Fruit fly (Drosophila melanogaster) whole organism, embryonic: ENCODE results near the gene CG14100.

Source experiments
- Ada2b ChIP-seq: fragments of 200-800 bp; sonication (Bioruptor generic); IDR thresholded peaks from 2 replicates; pipeline ENCODE4 v1.3.6; 2022; ENCODE audit warnings: missing biosample characterization, missing genetic modification characterization
- Blimp-1 ChIP-seq: fragments of 200-800 bp; sonication (Bioruptor generic); optimal IDR thresholded peaks from 3 replicates; lab custom pipeline; 2018; ENCODE audit warnings: missing biosample characterization, missing genetic modification characterization, mild to moderate bottlenecking, moderate library complexity, missing genetic modification reagents
- CG1024 ChIP-seq: fragments of 200-800 bp; sonication (Bioruptor generic); IDR thresholded peaks from 2 replicates; pipeline ENCODE4 v1.3.6; 2022; ENCODE audit warnings: missing biosample characterization, missing genetic modification characterization
- CG10267 ChIP-seq: fragments of 200-800 bp; sonication (Bioruptor generic); optimal IDR thresholded peaks from 2 replicates; lab custom pipeline; 2018; ENCODE audit warnings: missing biosample characterization, mild to moderate bottlenecking, missing genetic modification characterization, moderate library complexity
- CG10431 ChIP-seq: fragments of 200-800 bp; sonication (Bioruptor generic); optimal IDR thresholded peaks from 3 replicates; lab custom pipeline; 2018; ENCODE audit warnings: missing biosample characterization, mild to moderate bottlenecking, missing genetic modification characterization
- CG11085 ChIP-seq: fragments of 200-800 bp; sonication (Bioruptor generic); IDR thresholded peaks from 2 replicates; pipeline ENCODE4 v1.3.6; 2022; ENCODE audit warnings: missing biosample characterization, missing genetic modification characterization
- CG11695 ChIP-seq: fragments of 200-800 bp; sonication (Bioruptor generic); IDR thresholded peaks from 3 replicates; pipeline ENCODE4 v1.3.6; 2022; ENCODE audit warnings: missing biosample characterization, missing genetic modification characterization
- CG11723 ChIP-seq: fragments of 200-800 bp; sonication (Bioruptor generic); optimal IDR thresholded peaks from 2 replicates; lab custom pipeline; 2017; ENCODE audit warnings: missing biosample characterization, mild to moderate bottlenecking, missing genetic modification characterization
- CG12236 ChIP-seq: fragments of 200-800 bp; sonication (Bioruptor generic); optimal IDR thresholded peaks from 2 replicates; lab custom pipeline; 2016; ENCODE audit warnings: missing biosample characterization, missing genetic modification characterization
- CG12769 ChIP-seq: fragments of 200-800 bp; sonication (Bioruptor generic); optimal IDR thresholded peaks from 2 replicates; lab custom pipeline; 2019; ENCODE audit warnings: missing biosample characterization, mild to moderate bottlenecking, missing genetic modification characterization, moderate library complexity
- CG13424 ChIP-seq: fragments of 200-800 bp; sonication (Bioruptor generic); optimal IDR thresholded peaks from 2 replicates; lab custom pipeline; 2019; ENCODE audit warnings: missing biosample characterization, mild to moderate bottlenecking, missing genetic modification characterization, moderate library complexity
- CG13624 ChIP-seq: fragments of 200-800 bp; sonication (Bioruptor generic); optimal IDR thresholded peaks from 2 replicates; lab custom pipeline; 2016; ENCODE audit warnings: missing biosample characterization, missing genetic modification characterization
- CG18262 ChIP-seq: fragments of 200-800 bp; optimal IDR thresholded peaks from 3 replicates; lab custom pipeline; 2019; ENCODE audit warnings: missing biosample characterization, mild to moderate bottlenecking, missing genetic modification characterization, moderate library complexity
- CG2116 ChIP-seq: fragments of 200-800 bp; sonication (Bioruptor generic); optimal IDR thresholded peaks from 3 replicates; lab custom pipeline; 2018; ENCODE audit warnings: missing biosample characterization, mild to moderate bottlenecking, missing genetic modification characterization
- CG2129 ChIP-seq: fragments of 200-800 bp; sonication (Bioruptor generic); IDR thresholded peaks from 2 replicates; pipeline ENCODE4 v1.3.6; 2022; ENCODE audit warnings: missing biosample characterization, missing genetic modification characterization; ENCODE audit not compliant: partially characterized antibody
- CG30431 ChIP-seq: fragments of 200-800 bp; sonication (Bioruptor generic); optimal IDR thresholded peaks from 2 replicates; lab custom pipeline; 2017; ENCODE audit warnings: missing biosample characterization, missing genetic modification characterization
- CG3407 ChIP-seq: fragments of 200-800 bp; sonication (Bioruptor generic); optimal IDR thresholded peaks from 2 replicates; lab custom pipeline; 2018; ENCODE audit warnings: missing biosample characterization, mild to moderate bottlenecking, missing genetic modification characterization
- CG34422 ChIP-seq: fragments of 200-800 bp; sonication (Bioruptor generic); IDR thresholded peaks from 3 replicates; pipeline ENCODE4 v1.3.6; 2022; ENCODE audit warnings: missing biosample characterization, missing genetic modification characterization
- CG3726 ChIP-seq: fragments of 200-800 bp; sonication (Bioruptor generic); IDR thresholded peaks from 3 replicates; pipeline ENCODE4, ENCODE4 v1.3.6; 2022; ENCODE audit warnings: missing biosample characterization, missing genetic modification characterization
- CG3838 ChIP-seq: fragments of 200-800 bp; sonication (Bioruptor generic); optimal IDR thresholded peaks from 3 replicates; lab custom pipeline; 2016; ENCODE audit warnings: missing biosample characterization, missing genetic modification characterization
- CG3995 ChIP-seq: fragments of 200-800 bp; sonication (Bioruptor generic); optimal IDR thresholded peaks from 3 replicates; lab custom pipeline; 2016; ENCODE audit warnings: missing biosample characterization, missing genetic modification characterization
- CG4617 ChIP-seq: fragments of 200-800 bp; sonication (Bioruptor generic); optimal IDR thresholded peaks from 3 replicates; lab custom pipeline; 2016; ENCODE audit warnings: missing biosample characterization, missing genetic modification characterization, borderline replicate concordance
- CG4854 ChIP-seq: fragments of 200-800 bp; sonication (Bioruptor generic); optimal IDR thresholded peaks from 2 replicates; lab custom pipeline; 2016; ENCODE audit warnings: missing biosample characterization, missing genetic modification characterization, inconsistent platforms
- CG7786 ChIP-seq: fragments of 200-800 bp; sonication (Bioruptor generic); optimal IDR thresholded peaks from 2 replicates; lab custom pipeline; 2016; ENCODE audit warnings: missing biosample characterization, missing genetic modification characterization
- CG8290 ChIP-seq, 3 experiments: fragments of 200-800 bp; sonication (Bioruptor generic); optimal IDR thresholded peaks; 2 replicates each; lab custom pipeline; 2016 to 2019; ENCODE audit warnings: missing biosample characterization in 3 of 3, missing genetic modification characterization in 3 of 3, mild to moderate bottlenecking in 2 of 3, moderate library complexity in 1 of 3
- CG9437 ChIP-seq: fragments of 200-800 bp; sonication (Bioruptor generic); optimal IDR thresholded peaks from 2 replicates; lab custom pipeline; 2018; ENCODE audit warnings: missing biosample characterization, mild to moderate bottlenecking, missing genetic modification characterization
- CrebB ChIP-seq: fragments of 200-800 bp; sonication (Bioruptor generic); optimal IDR thresholded peaks from 3 replicates; lab custom pipeline; 2018; ENCODE audit warnings: missing biosample characterization, mild to moderate bottlenecking, missing genetic modification characterization
- Dad ChIP-seq: fragments of 200-800 bp; sonication (Bioruptor generic); optimal IDR thresholded peaks from 3 replicates; lab custom pipeline; 2016; ENCODE audit warnings: missing biosample characterization, missing genetic modification characterization
- E2f2 ChIP-seq: fragments of 200-800 bp; sonication (Bioruptor generic); IDR thresholded peaks from 2 replicates; pipeline ENCODE4 v1.3.6; 2022; ENCODE audit warnings: missing biosample characterization, missing genetic modification characterization
- MBD-R2 ChIP-seq: fragments of 200-800 bp; sonication (Bioruptor generic); IDR thresholded peaks from 2 replicates; pipeline ENCODE4 v1.3.6; 2022; ENCODE audit warnings: missing biosample characterization, missing genetic modification characterization
- MTF-1 ChIP-seq: fragments of 200-800 bp; sonication (Bioruptor generic); optimal IDR thresholded peaks from 2 replicates; lab custom pipeline; 2018; ENCODE audit warnings: missing biosample characterization, mild to moderate bottlenecking, missing genetic modification characterization, borderline replicate concordance
- Mrtf ChIP-seq: fragments of 200-800 bp; sonication (Bioruptor generic); IDR thresholded peaks from 3 replicates; pipeline ENCODE4 v1.3.6; 2022; ENCODE audit warnings: missing biosample characterization, missing genetic modification characterization
- Ptx1 ChIP-seq: fragments of 200-800 bp; sonication (Bioruptor generic); IDR thresholded peaks from 2 replicates; pipeline ENCODE4 v1.3.6; 2022; ENCODE audit warnings: missing biosample characterization, missing genetic modification characterization
- Side ChIP-seq: fragments of 200-800 bp; sonication (Bioruptor generic); optimal IDR thresholded peaks from 2 replicates; lab custom pipeline; 2016; ENCODE audit warnings: missing biosample characterization, missing genetic modification characterization
- Usf ChIP-seq: fragments of 200-800 bp; sonication (Bioruptor generic); optimal IDR thresholded peaks from 2 replicates; lab custom pipeline; 2017; ENCODE audit warnings: missing genotype, missing biosample characterization, missing genetic modification characterization
- chm ChIP-seq: fragments of 200-800 bp; sonication (Bioruptor generic); IDR thresholded peaks from 2 replicates; pipeline ENCODE4 v1.3.6; 2022; ENCODE audit warnings: missing biosample characterization, missing genetic modification characterization
- danr ChIP-seq: fragments of 200-800 bp; sonication (Bioruptor generic); IDR thresholded peaks from 2 replicates; pipeline ENCODE4 v1.3.6; 2022; ENCODE audit warnings: missing biosample characterization, missing genetic modification characterization
- dpn ChIP-seq, 2 experiments: fragments of 200-800 bp; sonication (Bioruptor generic); optimal IDR thresholded peaks; 3 replicates each; lab custom pipeline; 2016; ENCODE audit warnings: missing biosample characterization in 2 of 2, missing genetic modification characterization in 2 of 2
- gcm ChIP-seq: fragments of 200-800 bp; sonication (Bioruptor generic); optimal IDR thresholded peaks from 2 replicates; lab custom pipeline; 2019; ENCODE audit warnings: missing biosample characterization, mild to moderate bottlenecking, missing genetic modification characterization, moderate library complexity
- grau ChIP-seq: fragments of 200-800 bp; optimal IDR thresholded peaks from 3 replicates; lab custom pipeline; 2019; ENCODE audit warnings: missing biosample characterization, mild to moderate bottlenecking, missing genetic modification characterization, moderate library complexity
- ken ChIP-seq: fragments of 200-800 bp; sonication (Bioruptor generic); IDR thresholded peaks from 3 replicates; pipeline ENCODE4 v1.3.6; 2022; ENCODE audit warnings: missing biosample characterization, missing genetic modification characterization
- mirr ChIP-seq: fragments of 200-800 bp; sonication (Bioruptor generic); optimal IDR thresholded peaks from 3 replicates; lab custom pipeline; 2018; ENCODE audit warnings: missing biosample characterization, mild to moderate bottlenecking, missing genetic modification characterization
- pum ChIP-seq: fragments of 200-800 bp; sonication (Bioruptor generic); optimal IDR thresholded peaks from 2 replicates; lab custom pipeline; 2016; ENCODE audit warnings: missing biosample characterization, missing genetic modification characterization
- sd ChIP-seq: fragments of 200-800 bp; sonication (Bioruptor generic); optimal IDR thresholded peaks from 3 replicates; lab custom pipeline; 2018; ENCODE audit warnings: missing biosample characterization, mild to moderate bottlenecking, missing genetic modification characterization, moderate library complexity
- ssp ChIP-seq: fragments of 200-800 bp; sonication (Bioruptor generic); IDR thresholded peaks from 2 replicates; pipeline ENCODE4 v1.3.6; 2022; ENCODE audit warnings: missing biosample characterization, missing genetic modification characterization
- sug ChIP-seq: fragments of 200-800 bp; optimal IDR thresholded peaks from 2 replicates; lab custom pipeline; 2019; ENCODE audit warnings: missing biosample characterization, mild to moderate bottlenecking, missing genetic modification characterization, moderate library complexity
- trem ChIP-seq: fragments of 200-800 bp; optimal IDR thresholded peaks from 3 replicates; lab custom pipeline; 2019; ENCODE audit warnings: missing biosample characterization, mild to moderate bottlenecking, missing genetic modification characterization, moderate library complexity
- unc-4 ChIP-seq: fragments of 200-800 bp; sonication (Bioruptor generic); IDR thresholded peaks from 2 replicates; pipeline ENCODE4 v1.3.6; 2022; ENCODE audit warnings: missing biosample characterization, missing genetic modification characterization; ENCODE audit not compliant: partially characterized antibody
- vvl ChIP-seq: fragments of 200-800 bp; sonication (Bioruptor generic); IDR thresholded peaks from 2 replicates; pipeline ENCODE4 v1.3.6; 2022; ENCODE audit warnings: missing biosample characterization, missing genetic modification characterization
- wdn ChIP-seq: fragments of 200-800 bp; sonication (Bioruptor generic); IDR thresholded peaks from 2 replicates; pipeline ENCODE4 v1.3.6; 2022; ENCODE audit warnings: missing biosample characterization, missing genetic modification characterization
- zen2 ChIP-seq: fragments of 200-800 bp; sonication (Bioruptor generic); IDR thresholded peaks from 3 replicates; pipeline ENCODE4 v1.3.6; 2022; ENCODE audit warnings: missing biosample characterization, missing genetic modification characterization; ENCODE audit not compliant: partially characterized antibody

Gene CG14100

DNA sequence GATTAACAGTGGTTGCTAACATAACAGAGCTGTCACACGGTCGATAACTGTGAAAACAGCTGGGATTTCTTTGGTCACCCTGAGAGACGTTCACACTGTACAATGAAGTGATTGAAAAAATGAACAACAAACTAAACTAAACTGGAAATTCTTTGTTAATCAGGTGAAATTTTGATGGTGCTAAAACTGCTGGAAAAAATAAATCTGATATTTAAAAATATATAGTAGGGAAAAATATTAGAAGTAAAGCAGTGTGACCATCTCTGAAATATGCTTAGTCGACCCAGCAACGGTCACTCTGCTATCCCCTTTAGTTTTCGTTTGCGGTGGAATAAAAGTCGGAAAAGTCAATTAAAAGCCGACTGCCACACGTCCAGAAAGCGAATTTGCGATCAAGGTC lies 4.3 kb downstream of the CG14100 start, which contains the start of the genes CG9231 and CG9330 (continued):
- TF ChIP-seq CG30431 (GFP tag; lab: Kevin White, UChicago) = no peak
- no peak for TF ChIP-seq danr (GFP tag; lab: Robert Waterston, UW)
- no peak for TF ChIP-seq CG11085 (GFP tag; lab: Robert Waterston, UW)
- no peak for TF ChIP-seq zen2
- TF ChIP-seq ken (GFP tag; lab: Robert Waterston, UW) = no peak
- peak; percentile 65 for TF ChIP-seq CG10431
- TF ChIP-seq gcm (GFP tag; lab: Kevin White, UChicago) = peak; percentile 32
- peak; percentile 32 for TF ChIP-seq grau
- no peak for TF ChIP-seq Mrtf (GFP tag; lab: Robert Waterston, UW)
- TF ChIP-seq E2f2 (GFP tag; lab: Robert Waterston, UW) = peak; percentile 59; the same call in 1 of the 2 replicates
- TF ChIP-seq CG7786 (GFP tag; lab: Kevin White, UChicago) = no peak
- no peak for TF ChIP-seq CG1024 (GFP tag; lab: Robert Waterston, UW)
- TF ChIP-seq CG12236 (GFP tag; lab: Kevin White, UChicago) = no peak
- TF ChIP-seq MBD-R2 (GFP tag; lab: Robert Waterston, UW) = peak; percentile 60
- TF ChIP-seq Dad (GFP tag; lab: Kevin White, UChicago) = peak; percentile 3
- TF ChIP-seq CG4854 (GFP tag; lab: Kevin White, UChicago) = peak; percentile 31
- no peak for TF ChIP-seq CG3726 (GFP tag; lab: Robert Waterston, UW)
- TF ChIP-seq CrebB (tag; lab: Kevin White, UChicago) = no peak
- peak; percentile 61 for TF ChIP-seq CG2116 (GFP tag; lab: Kevin White, UChicago)
- 0 out of 2 replicates have a peak, but pooled peaks have one; percentile 9 for TF ChIP-seq Ada2b
- TF ChIP-seq wdn = no peak
- TF ChIP-seq CG3995 = peak; percentile 91
- no peak for TF ChIP-seq chm (GFP tag; lab: Robert Waterston, UW)
- TF ChIP-seq sug (tag; lab: Kevin White, UChicago) = peak; percentile 36
- no peak for TF ChIP-seq Usf (GFP tag; lab: Kevin White, UChicago)
- no peak for TF ChIP-seq CG11695 (GFP tag; lab: Robert Waterston, UW)
- TF ChIP-seq dpn (GFP tag; optimal IDR thresholded peaks at IDR 0.05; lab: Kevin White, UChicago) = peak; percentile 32 to 36
- TF ChIP-seq CG9437 = no peak
- TF ChIP-seq CG18262 (tag; lab: Kevin White, UChicago) = peak; percentile 50
- TF ChIP-seq CG34422 (GFP tag; lab: Robert Waterston, UW) = peak; percentile 49; the same call in 1 of the 3 replicates
- peak; percentile 50 for TF ChIP-seq vvl
- peak; percentile 33 for TF ChIP-seq CG8290 (GFP tag; optimal IDR thresholded peaks at IDR 0.05; lab: Kevin White, UChicago)
- no peak for TF ChIP-seq CG8290 (tag; optimal IDR thresholded peaks at IDR 0.05; lab: Kevin White, UChicago)
- no peak for TF ChIP-seq CG3407 (GFP tag; lab: Kevin White, UChicago)
- TF ChIP-seq Ptx1 (GFP tag; lab: Robert Waterston, UW) = peak; percentile 11; the same call in 1 of the 2 replicates
- peak; percentile 85 for TF ChIP-seq CG4617 (GFP tag; lab: Kevin White, UChicago)
- peak; percentile 84 for TF ChIP-seq trem
- peak; percentile 22 for TF ChIP-seq CG13624 (GFP tag; lab: Kevin White, UChicago)
- TF ChIP-seq CG10267 (tag; lab: Kevin White, UChicago) = peak; percentile 69
- 0 out of 2 replicates have a peak, but pooled peaks have one; percentile 25 for TF ChIP-seq ssp (GFP tag; lab: Robert Waterston, UW)
- TF ChIP-seq pum (GFP tag; lab: Kevin White, UChicago) = peak; percentile 18
- no peak for TF ChIP-seq MTF-1
- TF ChIP-seq mirr (GFP tag; lab: Kevin White, UChicago) = no peak
- no peak for TF ChIP-seq CG2129 (GFP tag; lab: Robert Waterston, UW)
- TF ChIP-seq CG3838 (GFP tag; lab: Kevin White, UChicago) = no peak
- TF ChIP-seq sd (tag; lab: Kevin White, UChicago) = peak; percentile 50
- TF ChIP-seq CG11723 (GFP tag; lab: Kevin White, UChicago) = no peak
- 0 out of 2 replicates have a peak, but pooled peaks have one; percentile 53 for TF ChIP-seq unc-4 (GFP tag; lab: Robert Waterston, UW)
- peak; percentile 5 for TF ChIP-seq Side
- TF ChIP-seq Blimp-1 (GFP tag; lab: Kevin White, UChicago) = peak; percentile 5
- TF ChIP-seq CG12769 (tag; lab: Kevin White, UChicago) = peak; percentile 51
- TF ChIP-seq CG13424 (tag; lab: Kevin White, UChicago) = peak; percentile 16
